Fruit fly (Drosophila melanogaster) whole organism, embryonic: ENCODE data around the gene CG9395.

Source experiments
- chinmo ChIP-seq: fragments of 200-800 bp; sonication (Bioruptor generic); IDR thresholded peaks from 4 replicates; pipeline ENCODE4 v1.3.6; 2022; ENCODE audit warnings: missing biosample characterization, missing genetic modification characterization; ENCODE audit not compliant: partially characterized antibody
- ewg ChIP-seq: fragments of 200-800 bp; sonication (Bioruptor generic); optimal IDR thresholded peaks from 3 replicates; lab custom pipeline; 2017; ENCODE audit warnings: mild to moderate bottlenecking, missing biosample characterization, missing genetic modification reagents, missing genetic modification characterization
- kah ChIP-seq: fragments of 200-800 bp; sonication (Bioruptor generic); optimal IDR thresholded peaks from 2 replicates; lab custom pipeline; 2018; ENCODE audit warnings: missing biosample characterization, mild to moderate bottlenecking, missing genetic modification characterization

- TF ChIP-seq kah (GFP tag; lab: Kevin White, UChicago) = no peak
- no peak for TF ChIP-seq ewg (GFP tag; lab: Kevin White, UChicago)
- TF ChIP-seq chinmo (GFP tag; lab: Robert Waterston, UW) = no peak
These were observed 27.6 kb upstream of the CG9395 start, which contains the start of gene loqs for dm6 chr2L:13382351-13383029.
